Fruit fly (Drosophila melanogaster) whole organism, embryonic: ENCODE data around the gene Grip84.
A peak's percentile ranks its signal among the peaks of the same experiment; 100 is the strongest.

Source experiments
- Ada2b ChIP-seq: fragments of 200-800 bp; sonication (Bioruptor generic); IDR thresholded peaks from 2 replicates; pipeline ENCODE4 v1.3.6; 2022; ENCODE audit warnings: missing biosample characterization, missing genetic modification characterization
- Antp ChIP-seq: fragments of 200-800 bp; sonication (Bioruptor generic); optimal IDR thresholded peaks from 3 replicates; lab custom pipeline; 2016; ENCODE audit warnings: missing biosample characterization, missing genetic modification characterization
- CG10431 ChIP-seq: fragments of 200-800 bp; sonication (Bioruptor generic); optimal IDR thresholded peaks from 3 replicates; lab custom pipeline; 2018; ENCODE audit warnings: missing biosample characterization, mild to moderate bottlenecking, missing genetic modification characterization
- CG12104 ChIP-seq: fragments of 200-800 bp; sonication (Bioruptor generic); optimal IDR thresholded peaks from 3 replicates; lab custom pipeline; 2016; ENCODE audit warnings: missing biosample characterization, missing genetic modification characterization
- CG1233 ChIP-seq: fragments of 200-800 bp; sonication (Bioruptor generic); optimal IDR thresholded peaks from 4 replicates; lab custom pipeline; 2018; ENCODE audit warnings: missing biosample characterization, mild to moderate bottlenecking, missing genetic modification characterization
- CG13287 ChIP-seq: fragments of 200-800 bp; sonication (Bioruptor generic); IDR thresholded peaks from 2 replicates; pipeline ENCODE4 v1.3.6; 2022; ENCODE audit warnings: missing biosample characterization, missing genetic modification characterization; ENCODE audit not compliant: partially characterized antibody
- CG16813 ChIP-seq: fragments of 200-800 bp; sonication (Bioruptor generic); IDR thresholded peaks from 3 replicates; pipeline ENCODE4 v1.3.6; 2022; ENCODE audit warnings: missing biosample characterization, missing genetic modification characterization; ENCODE audit not compliant: partially characterized antibody
- CG16863 ChIP-seq: fragments of 200-800 bp; sonication (Bioruptor generic); optimal IDR thresholded peaks from 3 replicates; lab custom pipeline; 2016; ENCODE audit warnings: missing biosample characterization, missing genetic modification characterization
- CG17328 ChIP-seq: fragments of 200-800 bp; sonication (Bioruptor generic); IDR thresholded peaks from 2 replicates; pipeline ENCODE4 v1.3.6; 2022; ENCODE audit warnings: missing biosample characterization, missing genetic modification characterization
- CG17829 ChIP-seq: fragments of 200-800 bp; optimal IDR thresholded peaks from 2 replicates; lab custom pipeline; 2019; ENCODE audit warnings: missing biosample characterization, mild to moderate bottlenecking, missing genetic modification characterization, moderate library complexity
- CG17912 ChIP-seq: fragments of 200-800 bp; sonication (Bioruptor generic); optimal IDR thresholded peaks from 2 replicates; lab custom pipeline; 2018; ENCODE audit warnings: missing biosample characterization, mild to moderate bottlenecking, missing genetic modification characterization
- CG2875 ChIP-seq: fragments of 200-800 bp; sonication (Bioruptor generic); optimal IDR thresholded peaks from 2 replicates; lab custom pipeline; 2017; ENCODE audit warnings: missing biosample characterization, mild to moderate bottlenecking, missing genetic modification characterization, missing genetic modification reagents
- CG31224 ChIP-seq: fragments of 200-800 bp; sonication (Bioruptor generic); IDR thresholded peaks from 2 replicates; pipeline ENCODE4 v1.3.6; 2022; ENCODE audit warnings: missing biosample characterization, missing genetic modification characterization
- CG34422 ChIP-seq: fragments of 200-800 bp; sonication (Bioruptor generic); IDR thresholded peaks from 3 replicates; pipeline ENCODE4 v1.3.6; 2022; ENCODE audit warnings: missing biosample characterization, missing genetic modification characterization
- CG8359 ChIP-seq: fragments of 200-800 bp; sonication (Bioruptor generic); optimal IDR thresholded peaks from 2 replicates; lab custom pipeline; 2017; ENCODE audit warnings: missing biosample characterization, mild to moderate bottlenecking, missing genetic modification characterization, borderline replicate concordance
- CG9609 ChIP-seq: fragments of 200-800 bp; sonication (Bioruptor generic); optimal IDR thresholded peaks from 3 replicates; lab custom pipeline; 2016; ENCODE audit warnings: missing biosample characterization, missing genetic modification characterization
- CG9797 ChIP-seq: fragments of 200-800 bp; sonication (Bioruptor generic); optimal IDR thresholded peaks from 3 replicates; lab custom pipeline; 2018; ENCODE audit warnings: missing biosample characterization, mild to moderate bottlenecking, missing genetic modification characterization
- Dek ChIP-seq: fragments of 200-800 bp; sonication (Bioruptor generic); optimal IDR thresholded peaks from 3 replicates; lab custom pipeline; 2019; ENCODE audit warnings: missing biosample characterization, mild to moderate bottlenecking, missing genetic modification characterization, moderate library complexity
- Dfd ChIP-seq, 2 experiments: fragments of >200 bp; optimal IDR thresholded peaks; 2 replicates each; lab custom pipeline; 2017; ENCODE audit warnings: missing biosample characterization in 2 of 2, missing genetic modification characterization in 2 of 2
- Dll ChIP-seq: fragments of 200-800 bp; sonication (Bioruptor generic); IDR thresholded peaks from 4 replicates; pipeline ENCODE4 v1.3.6; 2022; ENCODE audit warnings: missing biosample characterization, missing genetic modification characterization; ENCODE audit not compliant: partially characterized antibody
- Fer2 ChIP-seq: fragments of 200-800 bp; sonication (Bioruptor generic); optimal IDR thresholded peaks from 2 replicates; lab custom pipeline; 2018; ENCODE audit warnings: missing biosample characterization, mild to moderate bottlenecking, missing genetic modification characterization, moderate library complexity
- H15 ChIP-seq: fragments of 200-800 bp; sonication (Bioruptor generic); IDR thresholded peaks from 3 replicates; pipeline ENCODE4 v1.3.6; 2022; ENCODE audit warnings: missing biosample characterization, missing genetic modification characterization
- HmgD ChIP-seq: fragments of 200-800 bp; sonication (Bioruptor generic); optimal IDR thresholded peaks from 3 replicates; lab custom pipeline; 2016; ENCODE audit warnings: missing biosample characterization, missing genetic modification characterization
- Jarid2 ChIP-seq: fragments of 200-800 bp; sonication (Bioruptor generic); optimal IDR thresholded peaks from 3 replicates; lab custom pipeline; 2017; ENCODE audit warnings: mild to moderate bottlenecking, missing biosample characterization, missing genetic modification reagents, missing genetic modification characterization
- Nf-YB ChIP-seq: fragments of 200-800 bp; sonication (Bioruptor generic); optimal IDR thresholded peaks from 3 replicates; lab custom pipeline; 2019; ENCODE audit warnings: missing biosample characterization, mild to moderate bottlenecking, missing genetic modification characterization, moderate library complexity
- Oli ChIP-seq: fragments of 200-800 bp; sonication (Bioruptor generic); optimal IDR thresholded peaks from 2 replicates; lab custom pipeline; 2018; ENCODE audit warnings: missing biosample characterization, mild to moderate bottlenecking, missing genetic modification characterization, moderate library complexity
- PHDP ChIP-seq: fragments of 200-800 bp; sonication (Bioruptor generic); optimal IDR thresholded peaks from 3 replicates; lab custom pipeline; 2018; ENCODE audit warnings: missing biosample characterization, mild to moderate bottlenecking, missing genetic modification characterization, moderate library complexity
- bbx ChIP-seq: fragments of 200-800 bp; sonication (Bioruptor generic); IDR thresholded peaks from 2 replicates; pipeline ENCODE4 v1.3.6; 2022; ENCODE audit warnings: missing biosample characterization, missing genetic modification characterization; ENCODE audit not compliant: partially characterized antibody
- caup ChIP-seq: fragments of 200-800 bp; sonication (Bioruptor generic); optimal IDR thresholded peaks from 3 replicates; lab custom pipeline; 2017; ENCODE audit warnings: missing biosample characterization, mild to moderate bottlenecking, missing genetic modification characterization, moderate library complexity; ENCODE audit not compliant: severe bottlenecking
- corto ChIP-seq: fragments of 200-800 bp; sonication (Bioruptor generic); optimal IDR thresholded peaks from 2 replicates; lab custom pipeline; 2016; ENCODE audit warnings: missing biosample characterization, mild to moderate bottlenecking, missing genetic modification characterization, moderate library complexity
- disco-r ChIP-seq: fragments of 200-800 bp; sonication (Bioruptor generic); optimal IDR thresholded peaks from 2 replicates; lab custom pipeline; 2016; ENCODE audit warnings: missing biosample characterization, missing genetic modification characterization
- dmrt11E ChIP-seq: fragments of 200-800 bp; sonication (Bioruptor generic); optimal IDR thresholded peaks from 3 replicates; lab custom pipeline; 2018; ENCODE audit warnings: missing biosample characterization, mild to moderate bottlenecking, missing genetic modification characterization, moderate library complexity
- dmrt99B ChIP-seq: fragments of 200-800 bp; sonication (Bioruptor generic); optimal IDR thresholded peaks from 2 replicates; lab custom pipeline; 2018; ENCODE audit warnings: missing biosample characterization, mild to moderate bottlenecking, missing genetic modification characterization, moderate library complexity
- ftz-f1 ChIP-seq: fragments of 200-800 bp; sonication (Bioruptor generic); optimal IDR thresholded peaks from 2 replicates; lab custom pipeline; 2016; ENCODE audit warnings: missing biosample characterization, missing genetic modification characterization
- gcm ChIP-seq: fragments of 200-800 bp; sonication (Bioruptor generic); optimal IDR thresholded peaks from 2 replicates; lab custom pipeline; 2019; ENCODE audit warnings: missing biosample characterization, mild to moderate bottlenecking, missing genetic modification characterization, moderate library complexity
- gsb ChIP-seq: fragments of 200-800 bp; sonication (Bioruptor generic); IDR thresholded peaks from 2 replicates; pipeline ENCODE4 v1.3.6; 2022; ENCODE audit warnings: missing biosample characterization, missing genetic modification characterization
- insv ChIP-seq, 2 experiments: fragments of 200-800 bp; sonication (Bioruptor generic); optimal IDR thresholded peaks; 3 replicates each; lab custom pipeline; 2016 to 2018; ENCODE audit warnings: missing biosample characterization in 2 of 2, missing genetic modification characterization in 2 of 2
- jigr1 ChIP-seq: fragments of 200-800 bp; sonication (Bioruptor generic); IDR thresholded peaks from 3 replicates; pipeline ENCODE4 v1.3.6; 2022; ENCODE audit warnings: missing biosample characterization, missing genetic modification characterization
- kah ChIP-seq: fragments of 200-800 bp; sonication (Bioruptor generic); optimal IDR thresholded peaks from 2 replicates; lab custom pipeline; 2018; ENCODE audit warnings: missing biosample characterization, mild to moderate bottlenecking, missing genetic modification characterization
- klu ChIP-seq: fragments of 200-800 bp; sonication (Bioruptor generic); IDR thresholded peaks from 2 replicates; pipeline ENCODE4 v1.3.6; 2022; ENCODE audit warnings: missing biosample characterization, missing genetic modification characterization
- knrl ChIP-seq: fragments of 200-800 bp; sonication (Bioruptor generic); IDR thresholded peaks from 3 replicates; pipeline ENCODE4 v1.3.6; 2022; ENCODE audit warnings: missing biosample characterization, missing genetic modification characterization; ENCODE audit not compliant: partially characterized antibody
- nmo ChIP-seq: fragments of 200-800 bp; sonication (Bioruptor generic); optimal IDR thresholded peaks from 2 replicates; lab custom pipeline; 2018; ENCODE audit warnings: missing biosample characterization, mild to moderate bottlenecking, missing genetic modification characterization, moderate library complexity
- p53 ChIP-seq: fragments of 200-800 bp; sonication (Bioruptor generic); optimal IDR thresholded peaks from 2 replicates; lab custom pipeline; 2016; ENCODE audit warnings: missing biosample characterization, missing genetic modification characterization
- pfk ChIP-seq: fragments of 200-800 bp; sonication (Bioruptor generic); optimal IDR thresholded peaks from 2 replicates; lab custom pipeline; 2018; ENCODE audit warnings: missing biosample characterization, mild to moderate bottlenecking, missing genetic modification characterization, moderate library complexity
- prd ChIP-seq, 3 experiments: fragments of >200 bp in 2 of 3; fragments of 200-800 bp in 1 of 3; sonication (Bioruptor generic) in 1 of 3; optimal IDR thresholded peaks in 2 of 3; IDR thresholded peaks in 1 of 3; 2 replicates in 2 of 3; 3 replicates in 1 of 3; pipeline versions ENCODE4 v1.3.6 to Lab custom; 2017 to 2022; ENCODE audit warnings: missing biosample characterization in 1 of 3, missing genetic modification characterization in 1 of 3
- pum ChIP-seq: fragments of 200-800 bp; sonication (Bioruptor generic); optimal IDR thresholded peaks from 2 replicates; lab custom pipeline; 2016; ENCODE audit warnings: missing biosample characterization, missing genetic modification characterization
- sens-2 ChIP-seq: fragments of 200-800 bp; sonication (Bioruptor generic); IDR thresholded peaks from 2 replicates; pipeline ENCODE4 v1.3.6; 2022; ENCODE audit warnings: missing biosample characterization, missing genetic modification characterization
- sima ChIP-seq: fragments of 200-800 bp; sonication (Bioruptor generic); optimal IDR thresholded peaks from 2 replicates; lab custom pipeline; 2016; ENCODE audit warnings: missing biosample characterization, missing genetic modification characterization
- so ChIP-seq: fragments of 200-800 bp; sonication (Bioruptor generic); IDR thresholded peaks from 3 replicates; pipeline ENCODE4 v1.3.6; 2022; ENCODE audit warnings: missing biosample characterization, missing genetic modification characterization
- tx ChIP-seq: fragments of 200-800 bp; sonication (Bioruptor generic); optimal IDR thresholded peaks from 2 replicates; lab custom pipeline; 2016; ENCODE audit warnings: missing biosample characterization, missing genetic modification characterization

Gene Grip84

dm6 chrX:19604997-19605396 is 39.4 kb upstream of the Grip84 start, which contains the start of gene CG14207 (continued):
- TF ChIP-seq H15 (GFP tag; lab: Robert Waterston, UW) (no peak), CG9797 (GFP tag; lab: Kevin White, UChicago) (no peak), PHDP (peak; percentile 1), jigr1 (GFP tag; lab: Robert Waterston, UW) (no peak), Ada2b (GFP tag; lab: Robert Waterston, UW) (no peak), dmrt99B (tag; lab: Kevin White, UChicago) (peak; percentile 16), CG17829 (tag; lab: Kevin White, UChicago) (no peak), kah (no peak), Dek (tag; lab: Kevin White, UChicago) (peak; percentile 14), Nf-YB (GFP tag; lab: Kevin White, UChicago) (no peak), CG8359 (no peak), CG16863 (GFP tag; lab: Kevin White, UChicago) (no peak), so (GFP tag; lab: Robert Waterston, UW) (peak; percentile 37; the same call in 1 of the 3 replicates), bbx (peak; percentile 80), sens-2 (GFP tag; lab: Robert Waterston, UW) (no peak), disco-r (GFP tag; lab: Kevin White, UChicago) (no peak), pfk (GFP tag; lab: Kevin White, UChicago) (no peak), CG10431 (GFP tag; lab: Kevin White, UChicago) (no peak), CG34422 (GFP tag; lab: Robert Waterston, UW) (0 out of 3 replicates have a peak, but pooled peaks have one; percentile 29), knrl (GFP tag; lab: Robert Waterston, UW) (peak; percentile 47; the same call in 1 of the 3 replicates), tx (GFP tag; lab: Kevin White, UChicago) (no peak), Jarid2 (GFP tag; lab: Kevin White, UChicago) (peak; percentile 77), gcm (no peak), CG16813 (GFP tag; lab: Robert Waterston, UW) (peak; percentile 62; the same call in 2 of the 3 replicates), CG31224 (GFP tag; lab: Robert Waterston, UW) (no peak), CG12104 (no peak), insv (GFP tag; optimal IDR thresholded peaks at IDR 0.05; lab: Kevin White, UChicago) (no peak), Fer2 (tag; lab: Kevin White, UChicago) (no peak), ftz-f1 (GFP tag; lab: Kevin White, UChicago) (no peak), CG13287 (peak; percentile 80), nmo (GFP tag; lab: Kevin White, UChicago) (no peak), prd (optimal IDR thresholded peaks at IDR 0.05; lab: Kevin White, UChicago) (no peak), prd (GFP tag; IDR thresholded peaks at IDR 0.05; lab: Robert Waterston, UW) (no peak), CG9609 (GFP tag; lab: Kevin White, UChicago) (no peak), pum (GFP tag; lab: Kevin White, UChicago) (no peak), CG17328 (GFP tag; lab: Robert Waterston, UW) (no peak), CG2875 (no peak), Antp (GFP tag; lab: Kevin White, UChicago) (no peak), caup (GFP tag; lab: Kevin White, UChicago) (peak; percentile 49), corto (GFP tag; lab: Kevin White, UChicago) (no peak), CG17912 (no peak), Dll (peak; percentile 67), CG1233 (GFP tag; lab: Kevin White, UChicago) (no peak), p53 (no peak), gsb (GFP tag; lab: Robert Waterston, UW) (0 out of 2 replicates have a peak, but pooled peaks have one; percentile 8), sima (no peak), Oli (no peak), HmgD (GFP tag; lab: Kevin White, UChicago) (no peak), klu (GFP tag; lab: Robert Waterston, UW) (no peak), Dfd (GFP tag; optimal IDR thresholded peaks at IDR 0.05; lab: Kevin White, UChicago) (no peak), dmrt11E (no peak)
